Fruit fly (Drosophila melanogaster): ENCODE measurements around the gene CG33325.

- no peak for TF ChIP-seq ttk (optimal IDR thresholded peaks at IDR 0.05)
- no peak for TF ChIP-seq h (optimal IDR thresholded peaks at IDR 0.05)
- TF ChIP-seq insv (optimal IDR thresholded peaks at IDR 0.05) = no peak
- no peak for TF ChIP-seq Myc (optimal IDR thresholded peaks at IDR 0.05)
- TF ChIP-seq psq (optimal IDR thresholded peaks at IDR 0.05) = no peak
These were observed 32.9 kb upstream of the CG33325 start, which contains the start of gene CG8112 for dm6 chr3R:8712722-8713131.
